Fruit fly (Drosophila melanogaster) whole organism, adult: Measurements from ENCODE around the gene Vago.
A peak's percentile ranks its signal among the peaks of the same experiment; 100 is the strongest.
"Not testable (repeated sequence)": the region's sequence is repeated elsewhere in the genome, so short reads cannot be mapped to it uniquely, and the experiment has no call there.

ENCODE experiments used
- CG11617 ChIP-seq: fragments of 200-800 bp; sonication (Bioruptor generic); optimal IDR thresholded peaks from 2 replicates; lab custom pipeline; 2017; ENCODE audit warnings: mild to moderate bottlenecking, missing biosample characterization, missing genetic modification reagents, missing genetic modification characterization
- CG12768 ChIP-seq: fragments of 200-800 bp; sonication (Bioruptor generic); optimal IDR thresholded peaks from 2 replicates; lab custom pipeline; 2017; ENCODE audit warnings: missing biosample characterization, missing genetic modification characterization, mild to moderate bottlenecking, moderate library complexity, missing genetic modification reagents
- CG14711 ChIP-seq: fragments of 200-800 bp; sonication (Bioruptor generic); optimal IDR thresholded peaks from 2 replicates; lab custom pipeline; 2018; ENCODE audit warnings: missing biosample characterization, mild to moderate bottlenecking, missing genetic modification characterization, moderate library complexity
- CG1620 ChIP-seq: fragments of 200-800 bp; sonication (Bioruptor generic); optimal IDR thresholded peaks from 2 replicates; lab custom pipeline; 2016; ENCODE audit warnings: missing biosample characterization, missing genetic modification characterization
- CG33017 ChIP-seq: fragments of 200-800 bp; sonication (Bioruptor generic); optimal IDR thresholded peaks from 2 replicates; lab custom pipeline; 2018; ENCODE audit warnings: missing biosample characterization, mild to moderate bottlenecking, missing genetic modification characterization, moderate library complexity
- CG5204 ChIP-seq: fragments of 200-800 bp; sonication (Bioruptor generic); optimal IDR thresholded peaks from 2 replicates; lab custom pipeline; 2016; ENCODE audit warnings: missing biosample characterization, missing genetic modification characterization
- CG7045 ChIP-seq: fragments of 200-800 bp; sonication (Bioruptor generic); optimal IDR thresholded peaks from 2 replicates; lab custom pipeline; 2017; ENCODE audit warnings: missing biosample characterization, mild to moderate bottlenecking, missing genetic modification characterization
- CG7101 ChIP-seq: fragments of 200-800 bp; sonication (Bioruptor generic); optimal IDR thresholded peaks from 2 replicates; lab custom pipeline; 2018; ENCODE audit warnings: missing biosample characterization, mild to moderate bottlenecking, missing genetic modification characterization, moderate library complexity
- Clk ChIP-seq: fragments of 200-800 bp; sonication (Bioruptor generic); optimal IDR thresholded peaks from 2 replicates; lab custom pipeline; 2017; ENCODE audit warnings: missing biosample characterization, missing genetic modification characterization
- Crg-1 ChIP-seq: fragments of 200-800 bp; sonication (Bioruptor generic); optimal IDR thresholded peaks from 2 replicates; lab custom pipeline; 2016; ENCODE audit warnings: missing biosample characterization, missing genetic modification characterization
- Hr96 ChIP-seq: fragments of 200-800 bp; sonication (Bioruptor generic); optimal IDR thresholded peaks from 2 replicates; lab custom pipeline; 2016; ENCODE audit warnings: missing biosample characterization, missing genetic modification characterization
- Mnt ChIP-seq: fragments of 200-800 bp; sonication (Bioruptor generic); optimal IDR thresholded peaks from 2 replicates; lab custom pipeline; 2016; ENCODE audit warnings: missing biosample characterization, mild to moderate bottlenecking, missing genetic modification characterization
- bab1 ChIP-seq: fragments of 200-800 bp; sonication (Bioruptor generic); optimal IDR thresholded peaks from 3 replicates; lab custom pipeline; 2019; ENCODE audit warnings: missing biosample characterization, mild to moderate bottlenecking, missing genetic modification characterization, moderate library complexity
- cic ChIP-seq: fragments of 200-800 bp; sonication (Bioruptor generic); optimal IDR thresholded peaks from 2 replicates; lab custom pipeline; 2017; ENCODE audit warnings: missing biosample characterization, mild to moderate bottlenecking, missing genetic modification characterization, moderate library complexity
- cnc ChIP-seq, 2 experiments: fragments of >200 bp; optimal IDR thresholded peaks; 2 replicates each; lab custom pipeline; 2017
- kay ChIP-seq: fragments of 200-800 bp; sonication (Bioruptor generic); peaks from one replicate; lab custom pipeline; 2016; ENCODE audit warnings: missing biosample characterization, missing genetic modification characterization, borderline replicate concordance
- ovo ChIP-seq: fragments of 200-800 bp; sonication (Bioruptor generic); optimal IDR thresholded peaks from 2 replicates; lab custom pipeline; 2016; ENCODE audit warnings: missing biosample characterization, missing genetic modification characterization
- pad ChIP-seq: fragments of 200-800 bp; sonication (Bioruptor generic); optimal IDR thresholded peaks from 3 replicates; lab custom pipeline; 2017; ENCODE audit warnings: missing biosample characterization, missing genetic modification characterization, mild to moderate bottlenecking, moderate library complexity, missing genetic modification reagents
- tj ChIP-seq: fragments of 200-800 bp; sonication (Bioruptor generic); optimal IDR thresholded peaks from 3 replicates; lab custom pipeline; 2017; ENCODE audit warnings: missing biosample characterization, mild to moderate bottlenecking, missing genetic modification characterization, moderate library complexity
- toe ChIP-seq: fragments of 200-800 bp; sonication (Bioruptor generic); optimal IDR thresholded peaks from 2 replicates; lab custom pipeline; 2016; ENCODE audit warnings: missing biosample characterization, missing genetic modification characterization

Vago gene

dm6 chrX:11095276-11095675 is 6.2 kb downstream of the Vago start:
- TF ChIP-seq cic (peak; percentile 15), Mnt (GFP tag; lab: Kevin White, UChicago) (peak; percentile 55), tj (GFP tag; lab: Kevin White, UChicago) (no peak)

dm6 chrX:11095973-11096372 is 6.9 kb downstream of the Vago start, which contains the start of gene CG42249:
TSS of gene CG42249 (plus strand) at chrX:11096273.
- not testable (repeated sequence) for TF ChIP-seq Crg-1, kay, CG1620 (GFP tag; lab: Kevin White, UChicago)

- TF ChIP-seq CG12768 (GFP tag; lab: Kevin White, UChicago), result no peak
- peak; percentile 76 for TF ChIP-seq CG7101 (tag; lab: Kevin White, UChicago)
- TF ChIP-seq Hr96 (GFP tag; lab: Kevin White, UChicago), result peak; percentile 56
- TF ChIP-seq toe (GFP tag; lab: Kevin White, UChicago), result peak; percentile 33
- TF ChIP-seq Crg-1 (GFP tag; lab: Kevin White, UChicago), result peak; percentile 14
- TF ChIP-seq bab1, result peak; percentile 84
- peak; percentile 58 for TF ChIP-seq CG14711
- peak; percentile 37 for TF ChIP-seq pad (GFP tag; lab: Kevin White, UChicago)
- no peak for TF ChIP-seq CG11617 (GFP tag; lab: Kevin White, UChicago)
- no peak for TF ChIP-seq CG7045
- TF ChIP-seq CG1620 (GFP tag; lab: Kevin White, UChicago), result peak; percentile 73
- TF ChIP-seq CG5204 (GFP tag; lab: Kevin White, UChicago), result no peak
- TF ChIP-seq kay (GFP tag; lab: Kevin White, UChicago), result no peak
- TF ChIP-seq ovo (GFP tag; lab: Kevin White, UChicago), result peak; percentile 61
- TF ChIP-seq cnc (optimal IDR thresholded peaks at IDR 0.05; lab: Kevin White, UChicago), result no peak
- no peak for TF ChIP-seq Clk (GFP tag; lab: Kevin White, UChicago)
- peak; percentile 3 for TF ChIP-seq cic
- TF ChIP-seq CG33017 (tag; lab: Kevin White, UChicago), result peak; percentile 12
- TF ChIP-seq tj (GFP tag; lab: Kevin White, UChicago), result peak; percentile 47
- TF ChIP-seq Mnt (GFP tag; lab: Kevin White, UChicago), result no peak
Measured at dm6 chrX:11108148-11108844, 19.2 kb downstream of the Vago start, which contains the start of gene Hsp60A. TSS of gene Hsp60A (plus strand) at chrX:11108482.

dm6 chrX:11108845-11109450 is 19.9 kb downstream of the Vago start:
- TF ChIP-seq Clk (GFP tag; lab: Kevin White, UChicago) (no peak), tj (GFP tag; lab: Kevin White, UChicago) (no peak), Mnt (GFP tag; lab: Kevin White, UChicago) (peak; percentile 100), Crg-1 (GFP tag; lab: Kevin White, UChicago) (peak; percentile 20), CG14711 (peak; percentile 36), CG7045 (no peak), cic (no peak), CG11617 (GFP tag; lab: Kevin White, UChicago) (peak; percentile 12), bab1 (no peak), CG5204 (GFP tag; lab: Kevin White, UChicago) (no peak), toe (GFP tag; lab: Kevin White, UChicago) (no peak), Hr96 (GFP tag; lab: Kevin White, UChicago) (no peak), pad (GFP tag; lab: Kevin White, UChicago) (peak; percentile 2), cnc (optimal IDR thresholded peaks at IDR 0.05; lab: Kevin White, UChicago) (no peak), CG1620 (GFP tag; lab: Kevin White, UChicago) (no peak), CG7101 (tag; lab: Kevin White, UChicago) (peak; percentile 2), kay (GFP tag; lab: Kevin White, UChicago) (no peak), CG33017 (tag; lab: Kevin White, UChicago) (peak; percentile 22), ovo (GFP tag; lab: Kevin White, UChicago) (no peak), CG12768 (GFP tag; lab: Kevin White, UChicago) (no peak)

dm6 chrX:11109670-11110069 is 20.6 kb downstream of the Vago start:
- TF ChIP-seq CG33017 (tag; lab: Kevin White, UChicago) (no peak), Hr96 (GFP tag; lab: Kevin White, UChicago) (no peak), bab1 (no peak)

dm6 chrX:11123561-11123960 is 34.5 kb downstream of the Vago start:
- no peak for TF ChIP-seq CG11617 (GFP tag; lab: Kevin White, UChicago)
- TF ChIP-seq toe (GFP tag; lab: Kevin White, UChicago), result no peak
- no peak for TF ChIP-seq CG33017 (tag; lab: Kevin White, UChicago)
- no peak for TF ChIP-seq Hr96 (GFP tag; lab: Kevin White, UChicago)
- TF ChIP-seq Mnt (GFP tag; lab: Kevin White, UChicago), result no peak
- TF ChIP-seq CG1620 (GFP tag; lab: Kevin White, UChicago), result no peak
- no peak for TF ChIP-seq CG12768 (GFP tag; lab: Kevin White, UChicago)
- TF ChIP-seq Crg-1 (GFP tag; lab: Kevin White, UChicago), result no peak
- no peak for TF ChIP-seq CG5204 (GFP tag; lab: Kevin White, UChicago)
- TF ChIP-seq CG7045, result no peak
- no peak for TF ChIP-seq kay (GFP tag; lab: Kevin White, UChicago)
- no peak for TF ChIP-seq cnc (optimal IDR thresholded peaks at IDR 0.05; lab: Kevin White, UChicago)
- TF ChIP-seq pad (GFP tag; lab: Kevin White, UChicago), result no peak
- no peak for TF ChIP-seq CG14711
- TF ChIP-seq bab1, result no peak
- TF ChIP-seq ovo (GFP tag; lab: Kevin White, UChicago), result no peak
- no peak for TF ChIP-seq CG7101 (tag; lab: Kevin White, UChicago)
